Worm (Caenorhabditis elegans) whole organism, L1 larva: ENCODE data around the gene Y113G7B.12.
"Not testable (repeated sequence)": the region's sequence is repeated elsewhere in the genome, so short reads cannot be mapped to it uniquely, and the experiment has no call there.

Experiments
- C34B4.2 ChIP-seq: sonication (generic microtip); optimal IDR thresholded peaks from 2 replicates; lab custom pipeline; 2017; ENCODE audit warnings: mild to moderate bottlenecking, missing genetic modification characterization, missing compliant biosample characterization
- egl-13 ChIP-seq: sonication (generic microtip); optimal IDR thresholded peaks from 2 replicates; lab custom pipeline; 2016; ENCODE audit warnings: missing genotype, missing genetic modification reagents, missing genetic modification characterization, missing compliant biosample characterization
- jun-1 ChIP-seq: fragments of 150-350 bp; optimal IDR thresholded peaks from 2 replicates; lab custom pipeline; 2014; ENCODE audit warnings: missing biosample characterization, missing genetic modification reagents, missing genetic modification characterization
- lin-35 ChIP-seq, 2 experiments: fragments of 150-350 bp; optimal IDR thresholded peaks; 2 replicates each; lab custom pipeline; 2014; ENCODE audit warnings: missing biosample characterization in 2 of 2, missing genetic modification characterization in 2 of 2, missing genetic modification reagents in 2 of 2
- mep-1 ChIP-seq: fragments of 150-350 bp; optimal IDR thresholded peaks from 2 replicates; lab custom pipeline; 2014; ENCODE audit warnings: missing biosample characterization, missing genetic modification characterization
- nhr-11 ChIP-seq: fragments of 150-350 bp; optimal IDR thresholded peaks from 2 replicates; lab custom pipeline; 2014; ENCODE audit warnings: missing biosample characterization, missing genetic modification characterization
- nhr-76 ChIP-seq: sonication (generic microtip); optimal IDR thresholded peaks from 2 replicates; lab custom pipeline; 2017; ENCODE audit warnings: missing biosample characterization, missing genetic modification characterization
- snpc-4 ChIP-seq: fragments of 150-350 bp; optimal IDR thresholded peaks from 2 replicates; lab custom pipeline; 2014; ENCODE audit warnings: missing biosample characterization, missing genetic modification characterization
- sup-37 ChIP-seq: fragments of 200-800 bp; sonication (Bioruptor generic); optimal IDR thresholded peaks from 2 replicates; lab custom pipeline; 2018; ENCODE audit warnings: mild to moderate bottlenecking, missing genetic modification characterization, missing compliant biosample characterization
- xbp-1 ChIP-seq: sonication (generic microtip); optimal IDR thresholded peaks from 2 replicates; lab custom pipeline; 2016; ENCODE audit warnings: missing genetic modification characterization, missing compliant biosample characterization
- ztf-11 ChIP-seq, 2 experiments: sonication (generic microtip); optimal IDR thresholded peaks; 2 replicates each; lab custom pipeline; 2016 to 2017; ENCODE audit warnings: missing genetic modification characterization in 2 of 2, missing biosample characterization in 1 of 2, missing compliant biosample characterization in 1 of 2

ce11 chrV:20180819-20181218, 31.7 kb downstream of the Y113G7B.12 start:
- TF ChIP-seq xbp-1 (tag; lab: Kevin White, UChicago); nhr-11 (tag; lab: Kevin White, UChicago); sup-37 (GFP tag; lab: Kevin White, UChicago); egl-13 (tag; lab: Kevin White, UChicago); C34B4.2 (tag; lab: Kevin White, UChicago); jun-1 (tag; lab: Kevin White, UChicago); snpc-4 (tag; lab: Kevin White, UChicago); mep-1 (tag; lab: Kevin White, UChicago); ztf-11 (tag; optimal IDR thresholded peaks at IDR 0.05; lab: Kevin White, UChicago); nhr-76 (tag; lab: Kevin White, UChicago); lin-35 (GFP tag; optimal IDR thresholded peaks at IDR 0.05; lab: Kevin White, UChicago): not testable (repeated sequence)
